Worm (Caenorhabditis elegans) whole organism, midembryonic: ENCODE measurements around the gene eri-12.

ENCODE experiments used
- flt-1 ChIP-seq: fragments of 200-800 bp; sonication (Bioruptor generic); IDR thresholded peaks from 2 replicates; pipeline ENCODE4 v1.3.6; 2022; ENCODE audit warnings: missing genetic modification characterization, missing compliant biosample characterization
- klf-2 ChIP-seq: fragments of 200-800 bp; sonication (Bioruptor generic); conservative IDR thresholded peaks from 2 replicates; pipeline ENCODE4 v1.3.6; 2022; ENCODE audit warnings: missing genetic modification reagents, missing genetic modification characterization, missing compliant biosample characterization
- med-1 ChIP-seq: sonication (generic microtip); optimal IDR thresholded peaks from 2 replicates; lab custom pipeline; 2017; ENCODE audit warnings: missing genetic modification characterization, mild to moderate bottlenecking, missing compliant biosample characterization, antibody characterized with exemption, missing genetic modification reagents; ENCODE audit not compliant: insufficient read depth
- tab-1 ChIP-seq: fragments of 200-800 bp; sonication (Bioruptor generic); IDR thresholded peaks from 2 replicates; pipeline ENCODE4 v1.3.6; 2022; ENCODE audit warnings: missing genetic modification characterization, missing compliant biosample characterization
- ztf-23 ChIP-seq: fragments of 200-800 bp; sonication (Bioruptor generic); IDR thresholded peaks from 2 replicates; pipeline ENCODE4 v1.3.6; 2022; ENCODE audit warnings: missing genetic modification reagents, missing genetic modification characterization, missing compliant biosample characterization

ce11 chrIV:12202949-12203348 lies 46.3 kb downstream of the eri-12 start, which contains the start of gene F35G2.1:
- no peak for TF ChIP-seq ztf-23
- no peak for TF ChIP-seq tab-1
- no peak for TF ChIP-seq flt-1 (GFP tag; lab: Robert Waterston, UW)
- TF ChIP-seq klf-2 (GFP tag; lab: Robert Waterston, UW), result no peak
- no peak for TF ChIP-seq med-1
